Worm (Caenorhabditis elegans) whole organism, L2 larva: Measurements from ENCODE around the gene srz-104.
"Not testable (repeated sequence)": the region's sequence is repeated elsewhere in the genome, so short reads cannot be mapped to it uniquely, and the experiment has no call there.

Source experiments
- F13H6.1 ChIP-seq: sonication (generic microtip); optimal IDR thresholded peaks from 2 replicates; lab custom pipeline; 2016; ENCODE audit warnings: missing genetic modification characterization, missing compliant biosample characterization
- R02D3.7 ChIP-seq: fragments of 150-350 bp; optimal IDR thresholded peaks from 2 replicates; lab custom pipeline; 2014; ENCODE audit warnings: missing biosample characterization, missing genetic modification characterization
- Y55F3AM.14 ChIP-seq: fragments of 200-800 bp; sonication (Bioruptor generic); optimal IDR thresholded peaks from 2 replicates; lab custom pipeline; 2018; ENCODE audit warnings: mild to moderate bottlenecking, missing genetic modification characterization, missing compliant biosample characterization
- alr-1 ChIP-seq: fragments of 150-350 bp; optimal IDR thresholded peaks from 2 replicates; lab custom pipeline; 2014; ENCODE audit warnings: missing biosample characterization, missing genetic modification characterization
- blmp-1 ChIP-seq: sonication (generic microtip); optimal IDR thresholded peaks from 2 replicates; lab custom pipeline; 2017; ENCODE audit warnings: missing genetic modification characterization, mild to moderate bottlenecking, missing compliant biosample characterization, antibody characterized with exemption, moderate library complexity; ENCODE audit not compliant: insufficient read depth
- ceh-16 ChIP-seq: fragments of 150-350 bp; optimal IDR thresholded peaks from 2 replicates; lab custom pipeline; 2014; ENCODE audit warnings: missing biosample characterization, missing genetic modification characterization
- ceh-82 ChIP-seq: fragments of 150-350 bp; optimal IDR thresholded peaks from 2 replicates; lab custom pipeline; 2014; ENCODE audit warnings: missing biosample characterization, missing genetic modification characterization
- crh-2 ChIP-seq: sonication (generic microtip); optimal IDR thresholded peaks from 2 replicates; lab custom pipeline; 2017; ENCODE audit warnings: missing biosample characterization, missing genetic modification characterization
- dmd-4 ChIP-seq: sonication (generic microtip); optimal IDR thresholded peaks from 2 replicates; lab custom pipeline; 2017; ENCODE audit warnings: missing biosample characterization, missing genetic modification characterization
- egl-27 ChIP-seq: sonication (generic microtip); optimal IDR thresholded peaks from 3 replicates; lab custom pipeline; 2017; ENCODE audit warnings: missing biosample characterization, missing genetic modification reagents, missing genetic modification characterization
- elt-1 ChIP-seq: fragments of 150-350 bp; optimal IDR thresholded peaks from 2 replicates; lab custom pipeline; 2014; ENCODE audit warnings: missing biosample characterization, missing genetic modification characterization
- elt-3 ChIP-seq: sonication (generic microtip); optimal IDR thresholded peaks from 2 replicates; lab custom pipeline; 2017; ENCODE audit warnings: missing biosample characterization, missing genetic modification characterization
- fos-1 ChIP-seq: fragments of 150-350 bp; optimal IDR thresholded peaks from 2 replicates; lab custom pipeline; 2014; ENCODE audit warnings: missing biosample characterization, missing genetic modification characterization
- lin-11 ChIP-seq: fragments of 150-350 bp; sonication (generic microtip); optimal IDR thresholded peaks from 2 replicates; lab custom pipeline; 2014; ENCODE audit warnings: missing biosample characterization, missing genetic modification characterization, inconsistent platforms, mixed read lengths
- lin-39 ChIP-seq: fragments of 150-350 bp; optimal IDR thresholded peaks from 2 replicates; lab custom pipeline; 2014; ENCODE audit warnings: missing biosample characterization, missing genetic modification reagents, missing genetic modification characterization
- mbf-1 ChIP-seq: sonication (generic microtip); optimal IDR thresholded peaks from 2 replicates; lab custom pipeline; 2017; ENCODE audit warnings: missing biosample characterization, missing genetic modification characterization
- mdl-1 ChIP-seq, 2 experiments: fragments of 150-350 bp in 1 of 2; sonication (generic microtip) in 1 of 2; optimal IDR thresholded peaks; 2 replicates each; lab custom pipeline; 2017; ENCODE audit warnings: missing biosample characterization in 2 of 2, missing genetic modification characterization in 2 of 2
- nhr-12 ChIP-seq: fragments of 150-350 bp; optimal IDR thresholded peaks from 2 replicates; lab custom pipeline; 2014; ENCODE audit warnings: missing biosample characterization, missing genetic modification characterization
- nhr-129 ChIP-seq: fragments of 150-350 bp; optimal IDR thresholded peaks from 2 replicates; lab custom pipeline; 2014; ENCODE audit warnings: missing biosample characterization, missing genetic modification characterization
- nhr-23 ChIP-seq: fragments of 150-350 bp; optimal IDR thresholded peaks from 2 replicates; lab custom pipeline; 2014; ENCODE audit warnings: missing biosample characterization, missing genetic modification reagents, missing genetic modification characterization
- nhr-237 ChIP-seq: fragments of 150-350 bp; optimal IDR thresholded peaks from 2 replicates; lab custom pipeline; 2014; ENCODE audit warnings: missing biosample characterization, missing genetic modification characterization
- nhr-25 ChIP-seq: fragments of 150-350 bp; sonication (generic microtip); optimal IDR thresholded peaks from 3 replicates; lab custom pipeline; 2014; ENCODE audit warnings: missing biosample characterization, missing genetic modification characterization
- nhr-77 ChIP-seq: fragments of 150-350 bp; optimal IDR thresholded peaks from 2 replicates; lab custom pipeline; 2014; ENCODE audit warnings: missing biosample characterization, missing genetic modification characterization
- sem-4 ChIP-seq: fragments of 150-350 bp; optimal IDR thresholded peaks from 2 replicates; lab custom pipeline; 2014; ENCODE audit warnings: missing biosample characterization, missing genetic modification reagents, missing genetic modification characterization
- skn-1 ChIP-seq: sonication (generic microtip); optimal IDR thresholded peaks from 2 replicates; lab custom pipeline; 2017; ENCODE audit warnings: missing biosample characterization, missing genetic modification characterization
- sma-9 ChIP-seq, 2 experiments: fragments of 150-350 bp in 1 of 2; sonication (generic microtip) in 1 of 2; optimal IDR thresholded peaks; 2 replicates each; lab custom pipeline; 2014 to 2016; ENCODE audit warnings: missing genetic modification characterization in 2 of 2, mild to moderate bottlenecking in 1 of 2, missing biosample characterization in 1 of 2, missing compliant biosample characterization in 1 of 2, missing genetic modification reagents in 1 of 2, moderate library complexity in 1 of 2
- unc-39 ChIP-seq: fragments of 150-350 bp; optimal IDR thresholded peaks from 2 replicates; lab custom pipeline; 2014; ENCODE audit warnings: missing biosample characterization, missing genetic modification characterization
- unc-55 ChIP-seq: fragments of 150-350 bp; sonication (generic microtip); optimal IDR thresholded peaks from 3 replicates; lab custom pipeline; 2014; ENCODE audit warnings: missing biosample characterization, missing genetic modification reagents, missing genetic modification characterization
- ztf-1 ChIP-seq: fragments of 200-800 bp; sonication (Bioruptor generic); conservative IDR thresholded peaks from 2 replicates; pipeline ENCODE4 v1.3.6; 2022; ENCODE audit warnings: missing genetic modification characterization, missing compliant biosample characterization
- ztf-11 ChIP-seq: sonication (generic microtip); optimal IDR thresholded peaks from 2 replicates; lab custom pipeline; 2017; ENCODE audit warnings: missing biosample characterization, missing genetic modification characterization
- ztf-4 ChIP-seq: fragments of 150-350 bp; optimal IDR thresholded peaks from 2 replicates; lab custom pipeline; 2014; ENCODE audit warnings: missing biosample characterization, missing genetic modification characterization

Gene srz-104

DNA sequence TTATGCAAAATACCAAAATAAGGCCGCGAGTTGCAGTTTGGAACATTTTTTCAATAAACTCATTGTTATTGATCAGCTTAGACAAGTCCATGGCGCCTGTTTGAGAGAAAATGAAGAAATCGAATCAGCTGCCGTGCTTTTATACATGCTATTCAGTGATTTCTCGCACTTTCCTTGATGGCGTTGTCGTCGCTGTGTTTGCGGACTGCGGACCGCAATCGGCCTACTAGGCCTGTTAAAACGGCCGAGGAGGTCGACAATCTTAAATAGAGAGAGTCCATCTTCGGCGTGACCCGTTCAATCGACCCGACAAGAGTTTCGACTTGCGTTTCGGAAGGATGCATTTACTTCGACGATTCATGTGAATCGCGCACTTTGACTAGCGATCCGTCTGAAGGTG, 32.7 kb upstream of the srz-104 start, which contains the start of gene srz-75:
TSS of gene srz-75 (minus strand) at position 101 of the 400 bp plus-strand sequence.
- TF ChIP-seq mbf-1 (tag; lab: Kevin White, UChicago): no peak
- no peak for TF ChIP-seq nhr-25 (tag; lab: Kevin White, UChicago)
- no peak for TF ChIP-seq nhr-129 (tag; lab: Kevin White, UChicago)
- no peak for TF ChIP-seq skn-1
- TF ChIP-seq ztf-4 (tag; lab: Kevin White, UChicago): no peak
- no peak for TF ChIP-seq elt-3 (tag; lab: Kevin White, UChicago)
- TF ChIP-seq sem-4: no peak
- no peak for TF ChIP-seq ztf-11 (tag; lab: Kevin White, UChicago)
- TF ChIP-seq elt-1: no peak
- TF ChIP-seq ztf-1: no peak
- TF ChIP-seq blmp-1 (tag; lab: Kevin White, UChicago): no peak
- no peak for TF ChIP-seq alr-1 (tag; lab: Kevin White, UChicago)
- TF ChIP-seq lin-11 (tag; lab: Kevin White, UChicago): no peak
- TF ChIP-seq dmd-4 (tag; lab: Kevin White, UChicago): no peak
- no peak for TF ChIP-seq nhr-237 (tag; lab: Kevin White, UChicago)
- no peak for TF ChIP-seq F13H6.1 (tag; lab: Kevin White, UChicago)
- TF ChIP-seq fos-1 (tag; lab: Kevin White, UChicago): no peak
- no peak for TF ChIP-seq unc-55 (GFP tag; lab: Kevin White, UChicago)

- TF ChIP-seq nhr-12 (tag; lab: Kevin White, UChicago) (no peak), elt-1 (no peak), unc-39 (tag; lab: Kevin White, UChicago) (no peak), nhr-25 (tag; lab: Kevin White, UChicago) (no peak), nhr-129 (tag; lab: Kevin White, UChicago) (no peak), R02D3.7 (no peak)
Measured at ce11 chrIV:16293889-16294288, 29.6 kb upstream of the srz-104 start.

ce11 chrIV:16298851-16299250, 24.6 kb upstream of the srz-104 start, which contains the start of gene srz-72:
Gene srz-72 (plus strand): TSS chrIV:16299151.
- TF ChIP-seq Y55F3AM.14: no peak
- TF ChIP-seq skn-1: no peak

- TF ChIP-seq ceh-16 (tag; lab: Kevin White, UChicago) (no peak), crh-2 (no peak), unc-55 (GFP tag; lab: Kevin White, UChicago) (no peak), skn-1 (no peak), nhr-77 (tag; lab: Kevin White, UChicago) (no peak), nhr-129 (tag; lab: Kevin White, UChicago) (no peak), egl-27 (tag; lab: Kevin White, UChicago) (no peak), ztf-1 (no peak), ztf-4 (tag; lab: Kevin White, UChicago) (no peak), fos-1 (tag; lab: Kevin White, UChicago) (no peak), alr-1 (tag; lab: Kevin White, UChicago) (no peak), elt-3 (tag; lab: Kevin White, UChicago) (no peak), mbf-1 (tag; lab: Kevin White, UChicago) (no peak)
Measured at ce11 chrIV:16306918-16307317, 16.6 kb upstream of the srz-104 start.

ce11 chrIV:16307925-16308324, 15.5 kb upstream of the srz-104 start, which contains the start of gene rac-2:
Gene rac-2 (plus strand): TSS chrIV:16308225.
- not testable (repeated sequence) for TF ChIP-seq lin-39 (tag; lab: Kevin White, UChicago); nhr-23 (tag; lab: Kevin White, UChicago); sma-9 (GFP tag; optimal IDR thresholded peaks at IDR 0.05; lab: Kevin White, UChicago); sma-9 (tag; optimal IDR thresholded peaks at IDR 0.05; lab: Kevin White, UChicago)
- TF ChIP-seq, all 48 proteins: peak for 0; not testable (repeated sequence) for 48

ce11 chrIV:16310103-16310502, 13.4 kb upstream of the srz-104 start:
- no peak for TF ChIP-seq ceh-82 (tag; lab: Kevin White, UChicago)
- TF ChIP-seq mdl-1 (tag; optimal IDR thresholded peaks at IDR 0.05; lab: Kevin White, UChicago): no peak
- TF ChIP-seq nhr-25 (tag; lab: Kevin White, UChicago): no peak
- TF ChIP-seq skn-1: no peak
- TF ChIP-seq, all 48 proteins: peak for 0
